Fruit fly (Drosophila melanogaster) whole organism, prepupa: ENCODE measurements around the gene CG1409.

Experiments
- CG16779 ChIP-seq: fragments of 200-800 bp; sonication (Bioruptor generic); optimal IDR thresholded peaks from 3 replicates; lab custom pipeline; 2017; ENCODE audit warnings: missing biosample characterization, mild to moderate bottlenecking, missing genetic modification characterization
- CG6808 ChIP-seq: fragments of 200-800 bp; sonication (Bioruptor generic); optimal IDR thresholded peaks from 3 replicates; lab custom pipeline; 2017; ENCODE audit warnings: missing biosample characterization, missing genetic modification characterization, mild to moderate bottlenecking, moderate library complexity, missing genetic modification reagents
- CG6854 ChIP-seq: fragments of 200-800 bp; sonication (Bioruptor generic); optimal IDR thresholded peaks from 2 replicates; lab custom pipeline; 2017; ENCODE audit warnings: missing biosample characterization, mild to moderate bottlenecking, missing genetic modification characterization
- CG8632 ChIP-seq: fragments of 200-800 bp; sonication (Bioruptor generic); optimal IDR thresholded peaks from 3 replicates; lab custom pipeline; 2016; ENCODE audit warnings: missing biosample characterization, missing genetic modification characterization
- Eip78C ChIP-seq: fragments of 200-800 bp; sonication (Bioruptor generic); peaks from one replicate; lab custom pipeline; 2016; ENCODE audit warnings: missing biosample characterization, missing genetic modification characterization
- Ets96B ChIP-seq: fragments of 200-800 bp; optimal IDR thresholded peaks from 2 replicates; lab custom pipeline; 2019; ENCODE audit warnings: missing biosample characterization, mild to moderate bottlenecking, missing genetic modification characterization, moderate library complexity
- Hr4 ChIP-seq: fragments of 200-800 bp; sonication (Bioruptor generic); optimal IDR thresholded peaks from 3 replicates; lab custom pipeline; 2016; ENCODE audit warnings: missing biosample characterization, missing genetic modification characterization
- Lpt ChIP-seq: fragments of 200-800 bp; sonication (Bioruptor generic); optimal IDR thresholded peaks from 3 replicates; lab custom pipeline; 2016; ENCODE audit warnings: missing biosample characterization, missing genetic modification characterization
- acj6 ChIP-seq: fragments of 200-800 bp; sonication (Bioruptor generic); optimal IDR thresholded peaks from 3 replicates; lab custom pipeline; 2016; ENCODE audit warnings: missing biosample characterization, missing genetic modification characterization
- lz ChIP-seq: fragments of 200-800 bp; sonication (Bioruptor generic); optimal IDR thresholded peaks from 3 replicates; lab custom pipeline; 2016; ENCODE audit warnings: missing biosample characterization, missing genetic modification characterization
- pdm3 ChIP-seq: fragments of 200-800 bp; sonication (Bioruptor generic); optimal IDR thresholded peaks from 3 replicates; lab custom pipeline; 2016; ENCODE audit warnings: missing biosample characterization, missing genetic modification characterization
- salr ChIP-seq, 2 experiments: fragments of 200-800 bp; sonication (Bioruptor generic); optimal IDR thresholded peaks; 3 replicates each; lab custom pipeline; 2016 to 2018; ENCODE audit warnings: missing biosample characterization in 2 of 2, missing genetic modification characterization in 2 of 2, mild to moderate bottlenecking in 1 of 2
- svp ChIP-seq: fragments of 200-800 bp; sonication (Bioruptor generic); peaks from one replicate; lab custom pipeline; 2016; ENCODE audit warnings: missing biosample characterization, missing genetic modification characterization

DNA sequence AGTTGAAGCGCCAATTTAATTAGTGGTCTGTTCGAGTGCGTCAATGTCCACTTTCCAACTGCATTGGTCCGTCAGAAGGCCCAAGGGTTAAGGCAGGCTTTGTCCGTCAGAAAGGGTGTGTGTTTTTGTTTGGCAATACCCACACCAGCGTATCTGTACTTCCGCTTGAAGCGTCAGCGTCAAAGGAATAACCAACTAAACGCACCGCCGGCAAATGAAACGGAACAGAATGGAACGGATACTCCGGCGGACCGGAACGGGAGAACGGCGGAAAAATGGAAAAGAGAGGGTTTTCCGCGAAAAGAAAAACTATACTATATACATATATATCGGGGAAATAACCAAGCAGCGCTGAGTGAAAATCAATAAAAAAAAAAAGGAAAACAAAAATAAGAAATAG lies 35.1 kb upstream of the CG1409 start:
- TF ChIP-seq Lpt (GFP tag; lab: Kevin White, UChicago), result no peak
- no peak for TF ChIP-seq lz (GFP tag; lab: Kevin White, UChicago)
- no peak for TF ChIP-seq Eip78C
- no peak for TF ChIP-seq Ets96B (tag; lab: Kevin White, UChicago)
- TF ChIP-seq CG6808 (GFP tag; lab: Kevin White, UChicago), result no peak
- TF ChIP-seq CG8632 (GFP tag; lab: Kevin White, UChicago), result no peak
- TF ChIP-seq pdm3, result no peak
- no peak for TF ChIP-seq CG16779
- no peak for TF ChIP-seq acj6 (GFP tag; lab: Kevin White, UChicago)
- TF ChIP-seq Hr4 (GFP tag; lab: Kevin White, UChicago), result no peak
- no peak for TF ChIP-seq salr (GFP tag; optimal IDR thresholded peaks at IDR 0.05; lab: Kevin White, UChicago)
- no peak for TF ChIP-seq svp (GFP tag; lab: Kevin White, UChicago)
- TF ChIP-seq CG6854 (GFP tag; lab: Kevin White, UChicago), result no peak
